Fruit fly (Drosophila melanogaster): ENCODE measurements around the gene Oseg1.

Oseg1 gene

dm6 chr3L:8412725-8413124 lies at the start of gene Oseg1, which contains the start of gene mtrm:
Oseg1 (minus strand) TSS chr3L:8412825.
mtrm (plus strand) TSS chr3L:8413012.
- TF ChIP-seq CG8478 (optimal IDR thresholded peaks at IDR 0.05) (no peak), CTCF (optimal IDR thresholded peaks at IDR 0.05) (no peak)

dm6 chr3L:8461229-8462004 lies 48.8 kb upstream of the Oseg1 start:
- TF ChIP-seq CG8478 (optimal IDR thresholded peaks at IDR 0.05): no peak
- TF ChIP-seq CTCF (optimal IDR thresholded peaks at IDR 0.05): no peak

dm6 chr3L:8460050-8460878 lies 47.6 kb upstream of the Oseg1 start:
- no peak for TF ChIP-seq CTCF (optimal IDR thresholded peaks at IDR 0.05)
- TF ChIP-seq CG8478 (optimal IDR thresholded peaks at IDR 0.05): no peak

- TF ChIP-seq CTCF (optimal IDR thresholded peaks at IDR 0.05): no peak
- TF ChIP-seq CG8478 (optimal IDR thresholded peaks at IDR 0.05): no peak
Observed at dm6 chr3L:8459615-8460004, 47.0 kb upstream of the Oseg1 start.

- TF ChIP-seq CG8478 (optimal IDR thresholded peaks at IDR 0.05) (no peak), CTCF (optimal IDR thresholded peaks at IDR 0.05) (no peak)
Observed at dm6 chr3L:8458767-8459614, 46.4 kb upstream of the Oseg1 start.

dm6 chr3L:8457866-8458766 lies 45.5 kb upstream of the Oseg1 start:
- TF ChIP-seq CTCF (optimal IDR thresholded peaks at IDR 0.05): no peak
- TF ChIP-seq CG8478 (optimal IDR thresholded peaks at IDR 0.05): no peak

dm6 chr3L:8456472-8457049 lies 43.9 kb upstream of the Oseg1 start:
- TF ChIP-seq CTCF (optimal IDR thresholded peaks at IDR 0.05): no peak

- TF ChIP-seq CTCF (optimal IDR thresholded peaks at IDR 0.05) (peak; percentile 36 to 38), CG8478 (optimal IDR thresholded peaks at IDR 0.05) (no peak)
Observed at dm6 chr3L:8455015-8455908, 42.6 kb upstream of the Oseg1 start.

dm6 chr3L:8453443-8454360 lies 41.1 kb upstream of the Oseg1 start:
- TF ChIP-seq CTCF (optimal IDR thresholded peaks at IDR 0.05): no peak
- TF ChIP-seq CG8478 (optimal IDR thresholded peaks at IDR 0.05): no peak

- TF ChIP-seq CTCF (optimal IDR thresholded peaks at IDR 0.05) (no peak), CG8478 (optimal IDR thresholded peaks at IDR 0.05) (no peak)
Observed at dm6 chr3L:8452986-8453385, 40.4 kb upstream of the Oseg1 start.

- TF ChIP-seq CTCF (optimal IDR thresholded peaks at IDR 0.05): no peak
Observed at dm6 chr3L:8451966-8452620, 39.5 kb upstream of the Oseg1 start.

Measured in S2 (cell line).